Fruit fly (Drosophila melanogaster): ENCODE data around the gene sofe.

sofe gene

DNA sequence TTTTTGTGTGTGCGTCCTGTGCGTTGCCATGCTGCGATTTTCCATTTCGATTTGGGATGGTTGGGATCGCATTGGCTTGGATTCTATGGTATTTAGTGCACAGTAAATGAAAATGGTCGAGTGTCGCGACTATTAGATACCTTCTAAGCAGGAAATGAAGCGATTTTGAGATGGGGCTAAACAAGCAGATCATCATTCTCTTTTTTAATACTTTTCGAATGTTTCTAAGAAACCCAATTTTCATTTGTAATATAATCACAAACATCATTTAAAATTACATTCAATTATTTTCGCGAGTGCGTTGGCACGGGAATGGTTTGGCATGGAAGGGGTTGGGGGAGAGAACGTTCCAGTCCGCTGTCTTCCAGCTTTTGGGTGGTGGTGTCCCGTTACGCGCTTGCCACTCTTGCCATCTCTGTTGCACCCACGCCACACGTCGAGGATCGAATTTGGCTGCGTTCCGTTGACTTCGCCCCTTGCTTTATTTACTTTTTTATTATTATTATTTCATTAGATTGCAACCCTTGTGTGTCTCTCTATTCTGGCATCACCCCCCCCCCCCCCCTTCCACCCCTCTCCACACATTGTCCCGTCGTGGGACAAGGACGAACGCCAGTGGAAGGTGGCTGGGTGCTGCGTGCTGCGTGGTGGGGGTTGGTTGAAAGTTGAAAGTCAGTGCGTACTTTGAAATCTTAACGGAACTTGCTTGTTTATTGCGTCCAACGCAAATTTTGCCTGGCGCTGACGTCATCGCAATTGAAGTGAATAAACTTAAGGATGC, 31.7 kb downstream of the sofe start (continued):
- TF ChIP-seq CG17829 (tag; optimal IDR thresholded peaks at IDR 0.05) (peak; percentile 41), gsb-n (tag; optimal IDR thresholded peaks at IDR 0.05) (peak; percentile 76), CG31388 (GFP tag; optimal IDR thresholded peaks at IDR 0.05) (no peak), bowl (GFP tag; IDR thresholded peaks at IDR 0.05) (no peak), fu2 (GFP tag; optimal IDR thresholded peaks at IDR 0.05) (no peak), CG2202 (tag; optimal IDR thresholded peaks at IDR 0.05) (no peak), Gsc (GFP tag; IDR thresholded peaks at IDR 0.05) (no peak), CG11504 (tag; optimal IDR thresholded peaks at IDR 0.05) (peak; percentile 63), CG7839 (tag; optimal IDR thresholded peaks at IDR 0.05) (peak; percentile 64), tx (GFP tag; optimal IDR thresholded peaks at IDR 0.05) (no peak), Spps (tag; optimal IDR thresholded peaks at IDR 0.05) (peak; percentile 12), Oli (tag; optimal IDR thresholded peaks at IDR 0.05) (peak; percentile 56), Med (GFP tag) (peak; percentile 78), CG11696 (GFP tag; IDR thresholded peaks at IDR 0.05) (no peak), Elba2 (GFP tag; optimal IDR thresholded peaks at IDR 0.05) (no peak), ken (GFP tag; IDR thresholded peaks at IDR 0.05) (peak; percentile 50; the same call in 1 of the 3 replicates), Bdp1 (GFP tag; optimal IDR thresholded peaks at IDR 0.05) (peak; percentile 6), Hr78 (GFP tag; optimal IDR thresholded peaks at IDR 0.05) (no peak), Stat92E (GFP tag; optimal IDR thresholded peaks at IDR 0.05) (peak in 1 of 3 experiments; percentile 49), CG17359 (tag; optimal IDR thresholded peaks at IDR 0.05) (peak; percentile 36), CG17186 (GFP tag; optimal IDR thresholded peaks at IDR 0.05) (no peak), bsh (GFP tag; optimal IDR thresholded peaks at IDR 0.05) (peak in 1 of 2 experiments; percentile 74), CG6654 (GFP tag; optimal IDR thresholded peaks at IDR 0.05) (no peak), crol (GFP tag; IDR thresholded peaks at IDR 0.05) (peak; percentile 87), D19A (tag; optimal IDR thresholded peaks at IDR 0.05) (peak; percentile 53), CG4404 (GFP tag; IDR thresholded peaks at IDR 0.05) (peak; percentile 16; the same call in 1 of the 2 replicates), Dref (GFP tag; IDR thresholded peaks at IDR 0.05) (no peak), Pdp1 (GFP tag; optimal IDR thresholded peaks at IDR 0.05) (peak; percentile 6 to 17), gsb (GFP tag; IDR thresholded peaks at IDR 0.05) (no peak), abd-A (tag; optimal IDR thresholded peaks at IDR 0.05) (peak; percentile 36), hbn (GFP tag; IDR thresholded peaks at IDR 0.05; ENCODE audit: partially characterized antibody) (no peak), vnd (GFP tag; IDR thresholded peaks at IDR 0.05; ENCODE audit: partially characterized antibody) (no peak), odd (GFP tag; optimal IDR thresholded peaks at IDR 0.05) (no peak), CG33557 (GFP tag; optimal IDR thresholded peaks at IDR 0.05) (peak; percentile 18), CG11093 (GFP tag; IDR thresholded peaks at IDR 0.05) (no peak), CG3838 (GFP tag; optimal IDR thresholded peaks at IDR 0.05) (no peak), CG4424 (GFP tag; optimal IDR thresholded peaks at IDR 0.05) (peak; percentile 22), ewg (GFP tag; optimal IDR thresholded peaks at IDR 0.05) (peak; percentile 24), CG15011 (GFP tag; optimal IDR thresholded peaks at IDR 0.05) (no peak), CkIIα-i1 (GFP tag; IDR thresholded peaks at IDR 0.05) (no peak), CG6272 (GFP tag; IDR thresholded peaks at IDR 0.05) (no peak), eyg (GFP tag; optimal IDR thresholded peaks at IDR 0.05) (no peak), CG18599 (GFP tag; optimal IDR thresholded peaks at IDR 0.05) (peak; percentile 55), chm (GFP tag; IDR thresholded peaks at IDR 0.05) (peak; percentile 48; the same call in 1 of the 2 replicates), CG9727 (GFP tag; optimal IDR thresholded peaks at IDR 0.05) (peak; percentile 64), Antp (GFP tag; optimal IDR thresholded peaks at IDR 0.05) (peak; percentile 51), al (GFP tag; IDR thresholded peaks at IDR 0.05) (no peak), CG10979 (tag; optimal IDR thresholded peaks at IDR 0.05) (peak; percentile 74), CG9932 (GFP tag; IDR thresholded peaks at IDR 0.05) (no peak)
